Worm (Caenorhabditis elegans) whole organism, L1 larva: ENCODE measurements around the gene C27D6.3.

Experiments used
- C04F5.9 ChIP-seq: sonication (generic microtip); optimal IDR thresholded peaks from 2 replicates; lab custom pipeline; 2016; ENCODE audit warnings: missing genetic modification characterization, missing compliant biosample characterization
- F16B12.6 ChIP-seq: fragments of 150-350 bp; optimal IDR thresholded peaks from 2 replicates; lab custom pipeline; 2014; ENCODE audit warnings: missing biosample characterization, missing genetic modification characterization
- aha-1 ChIP-seq: fragments of 150-350 bp; optimal IDR thresholded peaks from 2 replicates; lab custom pipeline; 2014; ENCODE audit warnings: missing biosample characterization, missing genetic modification characterization
- alr-1 ChIP-seq: fragments of 200-800 bp; sonication (Bioruptor generic); optimal IDR thresholded peaks from 2 replicates; lab custom pipeline; 2018; ENCODE audit warnings: borderline replicate concordance, mild to moderate bottlenecking, missing genetic modification characterization, missing compliant biosample characterization
- ceh-63 ChIP-seq: fragments of 200-800 bp; sonication (Bioruptor generic); optimal IDR thresholded peaks from 2 replicates; lab custom pipeline; 2018; ENCODE audit warnings: mild to moderate bottlenecking, missing genetic modification characterization, missing compliant biosample characterization
- ceh-8 ChIP-seq: fragments of 200-800 bp; sonication (Bioruptor generic); optimal IDR thresholded peaks from 2 replicates; lab custom pipeline; 2018; ENCODE audit warnings: mild to moderate bottlenecking, missing genetic modification characterization, moderate library complexity, missing compliant biosample characterization
- elt-2 ChIP-seq: sonication (generic microtip); optimal IDR thresholded peaks from 2 replicates; lab custom pipeline; 2016; ENCODE audit warnings: missing genetic modification characterization, mild to moderate bottlenecking, inconsistent platforms, missing compliant biosample characterization, missing genetic modification reagents
- fkh-8 ChIP-seq: sonication (generic microtip); optimal IDR thresholded peaks from 2 replicates; lab custom pipeline; 2016; ENCODE audit warnings: mild to moderate bottlenecking, missing genetic modification characterization, missing compliant biosample characterization
- grh-1 ChIP-seq: fragments of 200-800 bp; sonication (Bioruptor generic); IDR thresholded peaks from 2 replicates; pipeline ENCODE4 v1.3.6; 2022; ENCODE audit warnings: missing genetic modification reagents, missing genetic modification characterization, missing compliant biosample characterization
- isw-1 ChIP-seq: fragments of 200-800 bp; sonication (Bioruptor generic); IDR thresholded peaks from 2 replicates; pipeline ENCODE4 v1.3.6; 2022; ENCODE audit warnings: missing genetic modification characterization, missing compliant biosample characterization
- jun-1 ChIP-seq: fragments of 150-350 bp; optimal IDR thresholded peaks from 2 replicates; lab custom pipeline; 2014; ENCODE audit warnings: missing biosample characterization, missing genetic modification reagents, missing genetic modification characterization
- lin-14 ChIP-seq: fragments of 200-800 bp; sonication (Bioruptor generic); optimal IDR thresholded peaks from 2 replicates; lab custom pipeline; 2018; ENCODE audit warnings: mild to moderate bottlenecking, missing genetic modification characterization, moderate library complexity, missing compliant biosample characterization
- mdl-1 ChIP-seq, 2 experiments: fragments of 150-350 bp; optimal IDR thresholded peaks; 2 replicates each; lab custom pipeline; 2014 to 2017; ENCODE audit warnings: missing biosample characterization in 2 of 2, missing genetic modification characterization in 2 of 2, inconsistent platforms in 1 of 2
- nhr-11 ChIP-seq: fragments of 150-350 bp; optimal IDR thresholded peaks from 2 replicates; lab custom pipeline; 2014; ENCODE audit warnings: missing biosample characterization, missing genetic modification characterization
- nhr-20 ChIP-seq: sonication (generic microtip); optimal IDR thresholded peaks from 2 replicates; lab custom pipeline; 2016; ENCODE audit warnings: mild to moderate bottlenecking, missing genetic modification characterization, missing compliant biosample characterization
- nhr-237 ChIP-seq: fragments of 150-350 bp; optimal IDR thresholded peaks from 2 replicates; lab custom pipeline; 2014; ENCODE audit warnings: missing biosample characterization, missing genetic modification characterization
- nhr-71 ChIP-seq: sonication (generic microtip); optimal IDR thresholded peaks from 2 replicates; lab custom pipeline; 2016; ENCODE audit warnings: mild to moderate bottlenecking, missing genetic modification characterization, moderate library complexity, missing compliant biosample characterization
- nhr-76 ChIP-seq: sonication (generic microtip); optimal IDR thresholded peaks from 2 replicates; lab custom pipeline; 2017; ENCODE audit warnings: missing biosample characterization, missing genetic modification characterization
- nhr-84 ChIP-seq: sonication (generic microtip); optimal IDR thresholded peaks from 2 replicates; lab custom pipeline; 2017; ENCODE audit warnings: missing biosample characterization, missing genetic modification characterization
- pag-3 ChIP-seq: sonication (generic microtip); optimal IDR thresholded peaks from 2 replicates; lab custom pipeline; 2017; ENCODE audit warnings: missing genetic modification characterization, mild to moderate bottlenecking, missing compliant biosample characterization, antibody characterized with exemption, borderline replicate concordance; ENCODE audit not compliant: insufficient read depth
- pax-3 ChIP-seq: fragments of 200-800 bp; sonication (Bioruptor generic); optimal IDR thresholded peaks from 2 replicates; lab custom pipeline; 2018; ENCODE audit warnings: mild to moderate bottlenecking, missing genetic modification characterization, moderate library complexity, missing compliant biosample characterization
- snu-23 ChIP-seq: sonication (generic microtip); optimal IDR thresholded peaks from 2 replicates; lab custom pipeline; 2016; ENCODE audit warnings: missing genetic modification characterization, missing compliant biosample characterization
- sox-4 ChIP-seq: sonication (generic microtip); optimal IDR thresholded peaks from 2 replicates; lab custom pipeline; 2016; ENCODE audit warnings: missing genetic modification characterization, missing compliant biosample characterization
- tbx-2 ChIP-seq: sonication (generic microtip); optimal IDR thresholded peaks from 2 replicates; lab custom pipeline; 2016; ENCODE audit warnings: missing genetic modification characterization, missing compliant biosample characterization
- unc-86 ChIP-seq: sonication (generic microtip); optimal IDR thresholded peaks from 2 replicates; lab custom pipeline; 2016; ENCODE audit warnings: missing genetic modification characterization, missing compliant biosample characterization
- unc-98 ChIP-seq: fragments of 200-800 bp; sonication (Bioruptor generic); IDR thresholded peaks from 2 replicates; pipeline ENCODE4 v1.3.6; 2022; ENCODE audit warnings: missing genetic modification characterization, missing compliant biosample characterization
- zag-1 ChIP-seq: fragments of 150-350 bp; optimal IDR thresholded peaks from 2 replicates; lab custom pipeline; 2014; ENCODE audit warnings: missing biosample characterization, missing genetic modification characterization
- zip-4 ChIP-seq: fragments of 200-800 bp; sonication (Bioruptor generic); optimal IDR thresholded peaks from 2 replicates; lab custom pipeline; 2018; ENCODE audit warnings: mild to moderate bottlenecking, missing genetic modification characterization, moderate library complexity, missing compliant biosample characterization
- ztf-4 ChIP-seq: fragments of 150-350 bp; optimal IDR thresholded peaks from 2 replicates; lab custom pipeline; 2014; ENCODE audit warnings: missing biosample characterization, missing genetic modification characterization

C27D6.3 gene

DNA sequence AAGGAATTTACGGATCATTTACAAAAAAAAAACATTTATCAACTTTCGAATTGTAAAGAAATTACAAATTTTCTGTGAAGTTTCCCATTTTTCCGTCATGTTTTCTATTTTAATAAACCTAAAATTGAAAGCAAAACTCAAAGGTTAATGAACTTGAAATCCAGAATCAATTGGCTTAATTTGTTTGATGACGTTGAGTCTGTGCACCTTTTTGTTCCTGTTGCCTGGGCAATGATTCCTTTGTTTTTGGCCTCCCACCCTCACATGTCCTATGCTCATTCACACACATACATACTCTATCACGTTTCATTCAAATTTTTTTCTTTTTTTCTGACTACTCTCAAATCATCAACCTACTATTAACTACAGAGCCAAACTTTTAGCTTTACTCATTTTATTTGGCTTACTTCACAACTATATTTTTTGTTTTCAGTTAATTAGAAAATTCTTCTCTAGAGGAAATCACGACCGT lies 37.9 kb downstream of the C27D6.3 start, which contains the start of gene F58A6.2:
Gene F58A6.2, plus strand, starts transcription at position 422 of the 472 bp plus-strand sequence.
- TF ChIP-seq jun-1 (tag; lab: Kevin White, UChicago) (no peak), nhr-11 (no peak), elt-2 (tag; lab: Kevin White, UChicago) (no peak), unc-86 (no peak), F16B12.6 (tag; lab: Kevin White, UChicago) (no peak), fkh-8 (tag; lab: Kevin White, UChicago) (peak; percentile 66), snu-23 (GFP tag; lab: Kevin White, UChicago) (no peak), pax-3 (no peak), nhr-20 (tag; lab: Kevin White, UChicago) (no peak), pag-3 (tag; lab: Kevin White, UChicago) (no peak), sox-4 (tag; lab: Kevin White, UChicago) (no peak), nhr-84 (no peak), nhr-237 (tag; lab: Kevin White, UChicago) (no peak), isw-1 (GFP tag; lab: Robert Waterston, UW) (no peak), nhr-71 (peak; percentile 40), ztf-4 (tag; lab: Kevin White, UChicago) (no peak), grh-1 (GFP tag; lab: Robert Waterston, UW) (no peak), ceh-63 (GFP tag; lab: Kevin White, UChicago) (no peak), unc-98 (GFP tag; lab: Robert Waterston, UW) (no peak), ceh-8 (GFP tag; lab: Kevin White, UChicago) (peak; percentile 71), nhr-76 (tag; lab: Kevin White, UChicago) (no peak), C04F5.9 (no peak), mdl-1 (tag; optimal IDR thresholded peaks at IDR 0.05; lab: Kevin White, UChicago) (no peak)

DNA sequence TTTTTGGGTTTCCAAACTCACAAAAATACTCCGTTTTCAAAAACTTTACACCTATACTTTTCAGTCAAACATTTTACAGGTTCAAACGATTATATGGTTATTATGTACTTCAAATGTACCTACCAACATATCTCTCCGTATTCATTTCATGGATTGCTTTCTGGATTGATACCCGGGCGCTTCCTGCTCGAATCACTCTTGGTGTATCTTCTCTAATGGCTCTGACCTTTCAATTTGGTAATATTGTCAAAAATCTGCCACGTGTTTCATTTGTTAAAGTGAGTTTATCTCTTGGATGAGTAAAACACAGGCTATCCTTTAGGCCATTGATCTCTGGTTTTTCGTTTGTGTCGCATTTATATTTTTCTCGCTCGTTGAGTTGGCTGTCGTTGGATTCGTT lies 42.5 kb downstream of the C27D6.3 start:
- TF ChIP-seq alr-1 (tag; lab: Kevin White, UChicago): no peak

DNA sequence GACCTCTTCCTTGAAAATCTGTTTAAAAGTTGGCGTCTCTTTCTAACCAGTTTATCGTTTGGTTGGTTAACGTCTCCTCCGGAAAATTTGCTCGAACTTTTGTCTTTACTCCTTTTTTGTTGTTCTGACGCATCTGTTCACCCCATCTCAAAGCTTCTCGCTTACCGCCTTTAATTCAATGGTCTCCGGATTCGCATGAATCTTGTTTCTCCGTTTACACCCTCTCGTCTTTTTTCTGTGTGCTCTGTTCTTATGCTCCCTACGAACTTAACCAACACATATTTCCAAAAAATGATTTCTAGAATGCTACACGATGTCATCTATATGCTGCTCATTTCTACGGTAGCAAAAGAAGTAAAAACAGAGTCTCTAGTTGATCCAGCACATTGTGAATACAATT lies 44.2 kb downstream of the C27D6.3 start, which contains the start of gene lgc-56:
Gene lgc-56, plus strand, starts transcription at position 301 of the 400 bp plus-strand sequence.
- TF ChIP-seq nhr-237 (tag; lab: Kevin White, UChicago) (no peak), zip-4 (GFP tag; lab: Kevin White, UChicago) (no peak), aha-1 (no peak), unc-86 (no peak), lin-14 (no peak), zag-1 (tag; lab: Kevin White, UChicago) (no peak), tbx-2 (tag; lab: Kevin White, UChicago) (no peak)
